Fruit fly (Drosophila melanogaster): ENCODE data around the gene CG12301.

DNA sequence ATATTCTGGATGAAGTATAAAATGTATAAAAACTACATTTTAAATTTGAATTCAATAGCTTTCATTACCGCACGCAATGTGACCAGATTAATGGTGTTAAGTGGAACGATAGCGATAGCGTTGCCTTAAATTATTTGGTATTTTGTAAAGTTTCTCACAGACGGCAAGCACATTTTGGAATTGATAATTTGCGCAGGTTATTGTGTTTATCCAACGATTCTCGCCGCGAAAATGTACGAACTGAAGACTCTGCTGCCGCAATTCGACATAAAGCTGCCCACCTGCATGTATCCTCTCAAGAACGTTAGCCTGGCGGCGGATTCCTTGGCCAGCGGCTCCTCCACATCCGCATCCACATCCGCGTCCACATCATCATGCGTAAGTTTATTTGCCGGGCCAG, 2.9 kb downstream of the CG12301 start, which contains the start of gene AIMP2:
- TF ChIP-seq CG34367 (tag; optimal IDR thresholded peaks at IDR 0.05) (no peak), Pif1B (GFP tag; optimal IDR thresholded peaks at IDR 0.05) (no peak), Snoo (tag; optimal IDR thresholded peaks at IDR 0.05) (no peak), CG13204 (GFP tag; optimal IDR thresholded peaks at IDR 0.05) (no peak), rn (GFP tag; IDR thresholded peaks at IDR 0.05) (no peak), gl (tag; optimal IDR thresholded peaks at IDR 0.05) (no peak), CG32121 (GFP tag; IDR thresholded peaks at IDR 0.05) (no peak), CG17806 (tag; optimal IDR thresholded peaks at IDR 0.05) (no peak)

Measured in whole organism, pupa.